Worm (Caenorhabditis elegans): Measurements from ENCODE around the gene hst-6.

DNA sequence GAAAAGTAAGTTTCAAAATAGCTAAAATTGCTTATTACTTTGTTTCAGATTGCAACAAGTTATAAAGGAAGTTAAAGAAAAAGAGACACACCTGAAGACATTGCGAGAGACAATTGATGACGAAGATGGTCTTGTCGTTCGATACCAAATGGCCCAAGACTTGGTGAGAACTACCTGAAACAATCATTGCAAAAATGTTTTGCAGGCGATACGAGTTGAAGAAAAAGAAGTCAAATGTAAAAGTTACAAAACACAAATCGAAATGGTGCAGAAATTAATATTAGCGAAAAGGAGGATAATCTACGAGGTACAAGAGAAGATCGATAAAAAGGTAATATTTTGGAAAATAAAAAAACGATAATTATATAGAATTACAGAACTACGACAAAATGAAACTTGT is 4.3 kb downstream of the hst-6 start, which contains the start of gene rga-8:
- TF ChIP-seq pes-1 (GFP tag; IDR thresholded peaks at IDR 0.05): no peak
- no peak for TF ChIP-seq ama-1 (optimal IDR thresholded peaks at IDR 0.05)
- no peak for TF ChIP-seq ceh-13 (GFP tag; optimal IDR thresholded peaks at IDR 0.05)
- TF ChIP-seq scrt-1 (GFP tag; IDR thresholded peaks at IDR 0.05): no peak
- no peak for TF ChIP-seq sea-1 (GFP tag; conservative IDR thresholded peaks at IDR 0.05)
- TF ChIP-seq aly-1 (tag; optimal IDR thresholded peaks at IDR 0.05): no peak
- TF ChIP-seq flt-1 (GFP tag; IDR thresholded peaks at IDR 0.05): no peak
- TF ChIP-seq hnd-1 (tag; optimal IDR thresholded peaks at IDR 0.05): no peak
- TF ChIP-seq tbx-37 (GFP tag; conservative IDR thresholded peaks at IDR 0.05): no peak
- TF ChIP-seq tra-4 (tag; optimal IDR thresholded peaks at IDR 0.05): no peak
- TF ChIP-seq ceh-36 (tag; optimal IDR thresholded peaks at IDR 0.05): no peak
- no peak for TF ChIP-seq B0310.2 (tag; optimal IDR thresholded peaks at IDR 0.05)
- TF ChIP-seq F13C5.2 (tag; optimal IDR thresholded peaks at IDR 0.05): no peak

Data from whole organism, early embryonic.